Worm (Caenorhabditis elegans): ENCODE measurements around the gene F07C3.9.

ce11 chrV:9268202-9268601, 13.8 kb upstream of the F07C3.9 start:
- TF ChIP-seq fos-1 (tag; optimal IDR thresholded peaks at IDR 0.05) (no peak), ces-1 (GFP tag; optimal IDR thresholded peaks at IDR 0.05) (no peak), tbx-2 (tag; optimal IDR thresholded peaks at IDR 0.05) (no peak), swsn-7 (tag; optimal IDR thresholded peaks at IDR 0.05) (no peak), jun-1 (tag; optimal IDR thresholded peaks at IDR 0.05) (no peak), lin-39 (tag; optimal IDR thresholded peaks at IDR 0.05) (no peak), elt-2 (tag; optimal IDR thresholded peaks at IDR 0.05) (no peak), pag-3 (tag; optimal IDR thresholded peaks at IDR 0.05; ENCODE audit: borderline replicate concordance, insufficient read depth) (no peak), snpc-4 (tag; optimal IDR thresholded peaks at IDR 0.05) (no peak), blmp-1 (tag; optimal IDR thresholded peaks at IDR 0.05) (no peak), egl-27 (tag; optimal IDR thresholded peaks at IDR 0.05) (no peak), ztf-4 (tag; optimal IDR thresholded peaks at IDR 0.05) (no peak), C16A3.4 (tag; optimal IDR thresholded peaks at IDR 0.05) (no peak)
